Fruit fly (Drosophila melanogaster) whole organism, embryonic: ENCODE data around the gene CG7739.

Experiments used
- Bteb2 ChIP-seq: fragments of 200-800 bp; sonication (Bioruptor generic); optimal IDR thresholded peaks from 2 replicates; lab custom pipeline; 2016; ENCODE audit warnings: missing biosample characterization, missing genetic modification characterization
- CG10267 ChIP-seq: fragments of 200-800 bp; sonication (Bioruptor generic); optimal IDR thresholded peaks from 2 replicates; lab custom pipeline; 2018; ENCODE audit warnings: missing biosample characterization, mild to moderate bottlenecking, missing genetic modification characterization, moderate library complexity
- CG10959 ChIP-seq: fragments of 200-800 bp; sonication (Bioruptor generic); IDR thresholded peaks from 2 replicates; pipeline ENCODE4 v1.3.6; 2022; ENCODE audit warnings: missing biosample characterization, missing genetic modification characterization
- CG14965 ChIP-seq: fragments of 200-800 bp; sonication (Bioruptor generic); optimal IDR thresholded peaks from 2 replicates; lab custom pipeline; 2016; ENCODE audit warnings: missing biosample characterization, missing genetic modification characterization, borderline replicate concordance
- CG18476 ChIP-seq: fragments of 200-800 bp; sonication (Bioruptor generic); optimal IDR thresholded peaks from 2 replicates; lab custom pipeline; 2016; ENCODE audit warnings: missing biosample characterization, mild to moderate bottlenecking, missing genetic modification characterization
- CG2712 ChIP-seq: fragments of 200-800 bp; optimal IDR thresholded peaks from 3 replicates; lab custom pipeline; 2019; ENCODE audit warnings: missing biosample characterization, mild to moderate bottlenecking, missing genetic modification characterization, moderate library complexity
- CG30020 ChIP-seq: fragments of 200-800 bp; optimal IDR thresholded peaks from 2 replicates; lab custom pipeline; 2019; ENCODE audit warnings: missing biosample characterization, mild to moderate bottlenecking, missing genetic modification characterization, moderate library complexity
- CG30431 ChIP-seq: fragments of 200-800 bp; sonication (Bioruptor generic); optimal IDR thresholded peaks from 2 replicates; lab custom pipeline; 2017; ENCODE audit warnings: missing biosample characterization, missing genetic modification characterization
- CG31441 ChIP-seq: fragments of 200-800 bp; sonication (Bioruptor generic); IDR thresholded peaks from 2 replicates; pipeline ENCODE4 v1.3.6; 2022; ENCODE audit warnings: missing biosample characterization, missing genetic modification characterization
- CG3281 ChIP-seq: fragments of 200-800 bp; sonication (Bioruptor generic); optimal IDR thresholded peaks from 3 replicates; lab custom pipeline; 2017; ENCODE audit warnings: missing biosample characterization, mild to moderate bottlenecking, missing genetic modification characterization
- CG3407 ChIP-seq: fragments of 200-800 bp; sonication (Bioruptor generic); optimal IDR thresholded peaks from 2 replicates; lab custom pipeline; 2018; ENCODE audit warnings: missing biosample characterization, mild to moderate bottlenecking, missing genetic modification characterization
- CG3995 ChIP-seq: fragments of 200-800 bp; sonication (Bioruptor generic); optimal IDR thresholded peaks from 3 replicates; lab custom pipeline; 2016; ENCODE audit warnings: missing biosample characterization, missing genetic modification characterization
- CG42726 ChIP-seq: fragments of 200-800 bp; sonication (Bioruptor generic); IDR thresholded peaks from 2 replicates; pipeline ENCODE4 v1.3.6; 2022; ENCODE audit warnings: missing biosample characterization, missing genetic modification characterization; ENCODE audit not compliant: partially characterized antibody
- CG4617 ChIP-seq: fragments of 200-800 bp; sonication (Bioruptor generic); optimal IDR thresholded peaks from 3 replicates; lab custom pipeline; 2016; ENCODE audit warnings: missing biosample characterization, missing genetic modification characterization, borderline replicate concordance
- CG5245 ChIP-seq: fragments of 200-800 bp; sonication (Bioruptor generic); optimal IDR thresholded peaks from 3 replicates; lab custom pipeline; 2016; ENCODE audit warnings: missing biosample characterization, missing genetic modification characterization
- CG6254 ChIP-seq: fragments of 200-800 bp; sonication (Bioruptor generic); optimal IDR thresholded peaks from 3 replicates; lab custom pipeline; 2017; ENCODE audit warnings: mild to moderate bottlenecking, missing biosample characterization, missing genetic modification reagents, missing genetic modification characterization
- CG6689 ChIP-seq: fragments of 200-800 bp; sonication (Bioruptor generic); IDR thresholded peaks from 2 replicates; pipeline ENCODE4 v1.3.6; 2022; ENCODE audit warnings: missing biosample characterization, missing genetic modification characterization
- CG6791 ChIP-seq: fragments of 200-800 bp; sonication (Bioruptor generic); IDR thresholded peaks from 3 replicates; pipeline ENCODE4 v1.3.6; 2022; ENCODE audit warnings: missing biosample characterization, missing genetic modification characterization; ENCODE audit not compliant: partially characterized antibody
- CG7839 ChIP-seq: fragments of 200-800 bp; sonication (Bioruptor generic); optimal IDR thresholded peaks from 3 replicates; lab custom pipeline; 2018; ENCODE audit warnings: missing biosample characterization, mild to moderate bottlenecking, missing genetic modification characterization, moderate library complexity
- CG9876 ChIP-seq: fragments of 200-800 bp; sonication (Bioruptor generic); optimal IDR thresholded peaks from 2 replicates; lab custom pipeline; 2016; ENCODE audit warnings: missing biosample characterization, missing genetic modification characterization
- CkIIα-i1 ChIP-seq: fragments of 200-800 bp; sonication (Bioruptor generic); IDR thresholded peaks from 2 replicates; pipeline ENCODE4 v1.3.6; 2022; ENCODE audit warnings: missing biosample characterization, missing genetic modification characterization
- Dfd ChIP-seq, 2 experiments: fragments of >200 bp; optimal IDR thresholded peaks; 2 replicates each; lab custom pipeline; 2017; ENCODE audit warnings: missing biosample characterization in 2 of 2, missing genetic modification characterization in 2 of 2
- Dp ChIP-seq: fragments of 200-800 bp; sonication (Bioruptor generic); optimal IDR thresholded peaks from 2 replicates; lab custom pipeline; 2018; ENCODE audit warnings: missing biosample characterization, mild to moderate bottlenecking, missing genetic modification characterization, moderate library complexity
- Fer1 ChIP-seq: fragments of 200-800 bp; sonication (Bioruptor generic); optimal IDR thresholded peaks from 2 replicates; lab custom pipeline; 2017; ENCODE audit warnings: missing biosample characterization, mild to moderate bottlenecking, missing genetic modification characterization
- Fer2 ChIP-seq: fragments of 200-800 bp; sonication (Bioruptor generic); optimal IDR thresholded peaks from 2 replicates; lab custom pipeline; 2018; ENCODE audit warnings: missing biosample characterization, mild to moderate bottlenecking, missing genetic modification characterization, moderate library complexity
- Kr ChIP-seq: fragments of 200-800 bp; sonication (Bioruptor generic); optimal IDR thresholded peaks from 2 replicates; lab custom pipeline; 2017; ENCODE audit warnings: missing biosample characterization, mild to moderate bottlenecking, missing genetic modification characterization
- Nf-YA ChIP-seq: fragments of 200-800 bp; sonication (Bioruptor generic); IDR thresholded peaks from 2 replicates; pipeline ENCODE4 v1.3.6; 2022; ENCODE audit warnings: missing biosample characterization, missing genetic modification characterization
- Oli ChIP-seq: fragments of 200-800 bp; sonication (Bioruptor generic); optimal IDR thresholded peaks from 2 replicates; lab custom pipeline; 2018; ENCODE audit warnings: missing biosample characterization, mild to moderate bottlenecking, missing genetic modification characterization, moderate library complexity
- TFAM ChIP-seq: fragments of 200-800 bp; sonication (Bioruptor generic); optimal IDR thresholded peaks from 2 replicates; lab custom pipeline; 2017; ENCODE audit warnings: missing biosample characterization, missing genetic modification characterization, inconsistent platforms
- Tbp ChIP-seq: fragments of >200 bp; optimal IDR thresholded peaks from 2 replicates; lab custom pipeline; 2018; ENCODE audit warnings: missing biosample characterization, missing genetic modification characterization
- Xbp1 ChIP-seq: fragments of 200-800 bp; sonication (Bioruptor generic); optimal IDR thresholded peaks from 3 replicates; lab custom pipeline; 2016; ENCODE audit warnings: missing biosample characterization, mild to moderate bottlenecking, missing genetic modification characterization
- bab2 ChIP-seq: fragments of 200-800 bp; sonication (Bioruptor generic); optimal IDR thresholded peaks from 2 replicates; lab custom pipeline; 2016; ENCODE audit warnings: missing biosample characterization, missing genetic modification characterization
- cato ChIP-seq: fragments of 200-800 bp; sonication (Bioruptor generic); optimal IDR thresholded peaks from 2 replicates; lab custom pipeline; 2016; ENCODE audit warnings: missing biosample characterization, missing genetic modification characterization, borderline replicate concordance
- chm ChIP-seq: fragments of 200-800 bp; sonication (Bioruptor generic); IDR thresholded peaks from 2 replicates; pipeline ENCODE4 v1.3.6; 2022; ENCODE audit warnings: missing biosample characterization, missing genetic modification characterization
- fd3F ChIP-seq: fragments of 200-800 bp; sonication (Bioruptor generic); optimal IDR thresholded peaks from 2 replicates; lab custom pipeline; 2018; ENCODE audit warnings: missing biosample characterization, mild to moderate bottlenecking, missing genetic modification characterization, moderate library complexity
- gsb-n ChIP-seq: fragments of 200-800 bp; sonication (Bioruptor generic); optimal IDR thresholded peaks from 3 replicates; lab custom pipeline; 2018; ENCODE audit warnings: missing biosample characterization, mild to moderate bottlenecking, missing genetic modification characterization
- gt ChIP-seq: fragments of 200-800 bp; sonication (Bioruptor generic); IDR thresholded peaks from 2 replicates; pipeline ENCODE4 v1.3.6; 2022; ENCODE audit warnings: missing biosample characterization, missing genetic modification characterization
- ind ChIP-seq: fragments of 200-800 bp; sonication (Bioruptor generic); optimal IDR thresholded peaks from 3 replicates; lab custom pipeline; 2016; ENCODE audit warnings: missing biosample characterization, missing genetic modification characterization
- insv ChIP-seq, 2 experiments: fragments of 200-800 bp; sonication (Bioruptor generic); optimal IDR thresholded peaks; 3 replicates each; lab custom pipeline; 2016 to 2018; ENCODE audit warnings: missing biosample characterization in 2 of 2, missing genetic modification characterization in 2 of 2
- mirr ChIP-seq: fragments of 200-800 bp; sonication (Bioruptor generic); optimal IDR thresholded peaks from 3 replicates; lab custom pipeline; 2018; ENCODE audit warnings: missing biosample characterization, mild to moderate bottlenecking, missing genetic modification characterization
- nau ChIP-seq: fragments of 200-800 bp; sonication (Bioruptor generic); optimal IDR thresholded peaks from 3 replicates; lab custom pipeline; 2017; ENCODE audit warnings: missing biosample characterization, mild to moderate bottlenecking, missing genetic modification characterization, missing genetic modification reagents
- org-1 ChIP-seq: fragments of 200-800 bp; sonication (Bioruptor generic); optimal IDR thresholded peaks from 2 replicates; lab custom pipeline; 2017; ENCODE audit warnings: missing biosample characterization, missing genetic modification characterization
- row ChIP-seq: fragments of 200-800 bp; sonication (Bioruptor generic); IDR thresholded peaks from 3 replicates; pipeline ENCODE4 v1.3.6; 2022; ENCODE audit warnings: missing biosample characterization, missing genetic modification characterization
- sc ChIP-seq, 3 experiments: fragments of >200 bp in 2 of 3; fragments of 200-800 bp in 1 of 3; sonication (Bioruptor generic) in 1 of 3; optimal IDR thresholded peaks; 2 replicates in 2 of 3; 3 replicates in 1 of 3; lab custom pipeline; 2017; ENCODE audit warnings: mild to moderate bottlenecking in 1 of 3, missing biosample characterization in 1 of 3, missing genetic modification characterization in 1 of 3, missing genetic modification reagents in 1 of 3
- tap ChIP-seq: fragments of 200-800 bp; optimal IDR thresholded peaks from 3 replicates; lab custom pipeline; 2019; ENCODE audit warnings: missing biosample characterization, mild to moderate bottlenecking, missing genetic modification characterization, moderate library complexity
- toy ChIP-seq: fragments of 200-800 bp; sonication (Bioruptor generic); IDR thresholded peaks from 2 replicates; pipeline ENCODE4 v1.3.6; 2022; ENCODE audit warnings: missing biosample characterization, missing genetic modification characterization
- wdn ChIP-seq: fragments of 200-800 bp; sonication (Bioruptor generic); IDR thresholded peaks from 2 replicates; pipeline ENCODE4 v1.3.6; 2022; ENCODE audit warnings: missing biosample characterization, missing genetic modification characterization
- zfh1 ChIP-seq: fragments of 200-800 bp; sonication (Bioruptor generic); IDR thresholded peaks from 3 replicates; pipeline ENCODE4 v1.3.6; 2022; ENCODE audit warnings: missing biosample characterization, missing genetic modification characterization

The CG7739 gene

DNA sequence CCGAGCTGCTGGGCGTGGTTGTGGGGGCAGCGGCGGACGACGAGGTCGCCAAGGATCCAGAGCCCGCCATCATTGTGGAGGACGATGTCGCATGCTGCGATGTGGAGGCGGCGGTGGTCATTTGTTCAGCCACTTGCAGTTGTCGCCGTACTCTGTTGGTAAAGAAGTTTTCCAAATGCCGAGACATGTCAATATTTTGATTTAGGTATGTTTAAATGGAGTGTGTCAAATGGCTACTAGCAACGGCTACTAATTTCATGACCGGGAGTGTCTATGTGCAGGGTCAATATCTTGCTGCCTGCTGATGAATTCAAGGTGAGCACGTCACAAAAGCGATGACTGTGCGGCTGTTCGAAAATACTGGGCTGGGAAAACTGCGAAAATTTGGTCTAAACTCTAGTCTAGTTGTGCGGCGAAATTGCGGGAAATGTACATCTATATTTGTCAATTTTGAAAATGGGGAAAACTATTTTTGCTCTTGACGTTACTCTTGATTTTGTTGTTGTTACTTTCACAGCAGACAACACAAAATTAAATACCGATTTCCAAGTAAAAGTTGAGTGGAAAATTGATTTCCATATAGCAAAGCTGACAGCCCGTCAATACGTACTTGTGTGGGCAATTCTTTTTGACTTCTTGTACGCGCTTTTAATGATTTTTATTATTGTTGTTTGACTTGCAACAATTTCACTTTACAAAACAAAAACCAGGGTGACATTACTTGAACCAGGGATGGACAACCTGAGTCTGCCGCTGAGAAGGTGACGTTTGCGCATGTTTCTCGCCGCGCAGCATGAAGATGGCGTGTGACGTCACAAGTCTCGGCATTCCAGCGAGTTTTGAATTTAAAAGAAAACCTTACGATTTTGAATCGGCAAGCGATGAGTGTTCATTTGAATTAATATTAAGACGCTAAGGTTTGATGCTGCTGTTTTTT lies 24.8 kb upstream of the CG7739 start, which contains the start of gene CG7656 (continued):
- TF ChIP-seq cato (GFP tag; lab: Kevin White, UChicago) (no peak), sc (optimal IDR thresholded peaks at IDR 0.05; lab: Kevin White, UChicago) (no peak), sc (GFP tag; optimal IDR thresholded peaks at IDR 0.05; lab: Kevin White, UChicago) (no peak), org-1 (GFP tag; lab: Kevin White, UChicago) (no peak), CG14965 (GFP tag; lab: Kevin White, UChicago) (no peak), CG6689 (peak; percentile 100), Oli (tag; lab: Kevin White, UChicago) (peak; percentile 1), Bteb2 (GFP tag; lab: Kevin White, UChicago) (peak; percentile 2), CG10959 (GFP tag; lab: Robert Waterston, UW) (peak; percentile 54), CG31441 (GFP tag; lab: Robert Waterston, UW) (no peak), Kr (no peak), tap (tag; lab: Kevin White, UChicago) (no peak), ind (GFP tag; lab: Kevin White, UChicago) (peak; percentile 79), CG5245 (GFP tag; lab: Kevin White, UChicago) (peak; percentile 52), CG10267 (tag; lab: Kevin White, UChicago) (no peak), fd3F (GFP tag; lab: Kevin White, UChicago) (no peak), CG18476 (GFP tag; lab: Kevin White, UChicago) (no peak), mirr (GFP tag; lab: Kevin White, UChicago) (peak; percentile 35), wdn (GFP tag; lab: Robert Waterston, UW) (peak; percentile 65), Dp (GFP tag; lab: Kevin White, UChicago) (peak; percentile 39), Dfd (GFP tag; optimal IDR thresholded peaks at IDR 0.05; lab: Kevin White, UChicago) (no peak), CG2712 (tag; lab: Kevin White, UChicago) (peak; percentile 9), gt (GFP tag; lab: Robert Waterston, UW) (no peak; the same call in 1 of the 2 replicates), TFAM (no peak), CG7839 (no peak), Xbp1 (GFP tag; lab: Kevin White, UChicago) (peak; percentile 86), gsb-n (tag; lab: Kevin White, UChicago) (peak; percentile 4), toy (GFP tag; lab: Robert Waterston, UW) (no peak), CG3281 (GFP tag; lab: Kevin White, UChicago) (peak; percentile 96), CG30020 (tag; lab: Kevin White, UChicago) (no peak), chm (peak; percentile 75), insv (GFP tag; optimal IDR thresholded peaks at IDR 0.05; lab: Kevin White, UChicago) (no peak), zfh1 (peak; percentile 83), row (peak; percentile 96), CG6254 (GFP tag; lab: Kevin White, UChicago) (no peak), CG9876 (GFP tag; lab: Kevin White, UChicago) (peak; percentile 73), Fer2 (tag; lab: Kevin White, UChicago) (no peak), nau (GFP tag; lab: Kevin White, UChicago) (no peak), CkIIα-i1 (GFP tag; lab: Robert Waterston, UW) (no peak), CG3995 (GFP tag; lab: Kevin White, UChicago) (peak; percentile 59), Fer1 (GFP tag; lab: Kevin White, UChicago) (no peak), CG3407 (GFP tag; lab: Kevin White, UChicago) (no peak), Nf-YA (GFP tag; lab: Robert Waterston, UW) (peak; percentile 62), CG42726 (GFP tag; lab: Robert Waterston, UW) (no peak), bab2 (GFP tag; lab: Kevin White, UChicago) (peak; percentile 80), CG4617 (GFP tag; lab: Kevin White, UChicago) (peak; percentile 94), CG30431 (GFP tag; lab: Kevin White, UChicago) (no peak), CG6791 (GFP tag; lab: Robert Waterston, UW) (no peak), Tbp (GFP tag; lab: Kevin White, UChicago) (no peak)
